Worm (Caenorhabditis elegans): ENCODE results near the gene cest-2.2.

cest-2.2 gene

ce11 chrV:14171284-14171683, 3.9 kb downstream of the cest-2.2 start, which contains the start of gene cest-2.1:
TSS of gene cest-2.1 (minus strand) at chrV:14171481.
- no peak for TF ChIP-seq unc-62 (GFP tag; optimal IDR thresholded peaks at IDR 0.05)

- no peak for TF ChIP-seq unc-62 (GFP tag; optimal IDR thresholded peaks at IDR 0.05)
Measured at ce11 chrV:14167629-14168028, 7.5 kb downstream of the cest-2.2 start, which contains the start of gene ocam-1. TSS of gene ocam-1 (minus strand) at chrV:14167729.

- no peak for TF ChIP-seq unc-62 (GFP tag; optimal IDR thresholded peaks at IDR 0.05)
Measured at ce11 chrV:14166630-14167029, 8.5 kb downstream of the cest-2.2 start, which contains the start of gene cest-1.1. TSS of gene cest-1.1 (minus strand) at chrV:14166730.

DNA sequence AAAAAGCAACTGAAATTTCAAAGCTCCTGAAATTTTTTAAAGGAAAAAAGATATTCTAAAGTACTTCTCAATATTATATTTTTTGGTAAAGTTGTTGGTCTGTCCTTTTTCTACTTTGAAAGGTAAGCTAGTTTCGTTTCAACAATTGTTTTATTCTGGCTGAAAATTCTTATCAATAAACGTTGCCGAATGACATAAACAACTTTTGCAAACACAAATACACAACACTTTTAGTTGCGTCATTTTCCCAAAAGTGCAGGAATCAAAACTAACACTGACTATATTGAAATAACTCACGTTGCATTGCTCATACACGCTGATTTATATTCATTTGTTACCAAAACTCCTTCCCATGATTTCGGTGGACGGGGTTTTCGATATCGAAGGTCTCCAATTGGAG, 9.4 kb downstream of the cest-2.2 start:
- no peak for TF ChIP-seq unc-62 (GFP tag; optimal IDR thresholded peaks at IDR 0.05)

ce11 chrV:14162959-14163548, 12.1 kb downstream of the cest-2.2 start, which contains the start of gene srd-26:
TSS of gene srd-26 (minus strand) at chrV:14163009.
- no peak for TF ChIP-seq unc-62 (GFP tag; optimal IDR thresholded peaks at IDR 0.05)

- TF ChIP-seq unc-62 (GFP tag; optimal IDR thresholded peaks at IDR 0.05), result no peak
Measured at ce11 chrV:14160698-14161097, 14.5 kb downstream of the cest-2.2 start, which contains the start of gene cest-1.2. TSS of gene cest-1.2 (minus strand) at chrV:14160862.

ce11 chrV:14156468-14156867, 18.7 kb downstream of the cest-2.2 start, which contains the start of gene AH10.2:
TSS of gene AH10.2 (plus strand) at chrV:14156768.
- TF ChIP-seq unc-62 (GFP tag; optimal IDR thresholded peaks at IDR 0.05), result no peak

DNA sequence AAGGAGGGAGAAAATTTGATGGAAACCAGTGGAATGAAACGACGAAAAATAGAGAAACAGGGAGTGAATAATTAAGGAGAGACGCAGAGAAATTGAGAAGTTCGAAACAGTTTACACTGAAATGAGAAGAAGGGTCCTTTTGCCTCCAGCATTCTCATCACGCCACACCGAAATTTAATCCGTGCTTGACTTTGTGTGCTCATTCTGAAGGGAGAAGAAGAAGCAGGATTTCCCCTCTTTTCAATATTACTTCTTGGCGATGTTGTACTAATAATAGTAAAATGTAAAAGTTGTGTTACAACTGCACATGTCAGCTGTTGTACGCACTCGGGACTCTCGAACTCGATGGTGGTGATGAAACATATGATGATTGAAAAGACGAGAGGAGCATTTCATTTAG, 21.5 kb downstream of the cest-2.2 start:
- no peak for TF ChIP-seq unc-62 (GFP tag; optimal IDR thresholded peaks at IDR 0.05)

ce11 chrV:14150966-14151365, 24.2 kb downstream of the cest-2.2 start:
- TF ChIP-seq unc-62 (GFP tag; optimal IDR thresholded peaks at IDR 0.05), result no peak

DNA sequence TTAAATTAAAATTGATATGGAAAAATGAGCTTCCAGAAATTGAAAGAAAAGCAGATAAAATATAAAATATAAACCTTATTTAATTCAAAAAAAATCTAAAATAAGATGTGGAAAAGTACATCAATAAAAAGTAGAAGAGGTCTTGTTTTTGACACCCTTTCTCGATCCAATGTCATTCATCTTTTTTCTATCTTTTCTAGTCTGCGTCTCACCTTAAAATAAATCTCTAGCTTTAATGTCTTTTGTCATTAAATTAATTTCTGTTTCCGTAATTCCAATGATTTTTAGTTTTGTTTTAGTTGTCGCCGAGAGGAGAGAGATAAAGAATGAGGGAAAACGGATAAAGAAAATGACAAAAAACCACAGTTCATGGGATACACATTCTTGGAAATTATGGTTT, 26.0 kb downstream of the cest-2.2 start:
- no peak for TF ChIP-seq unc-62 (GFP tag; optimal IDR thresholded peaks at IDR 0.05)

DNA sequence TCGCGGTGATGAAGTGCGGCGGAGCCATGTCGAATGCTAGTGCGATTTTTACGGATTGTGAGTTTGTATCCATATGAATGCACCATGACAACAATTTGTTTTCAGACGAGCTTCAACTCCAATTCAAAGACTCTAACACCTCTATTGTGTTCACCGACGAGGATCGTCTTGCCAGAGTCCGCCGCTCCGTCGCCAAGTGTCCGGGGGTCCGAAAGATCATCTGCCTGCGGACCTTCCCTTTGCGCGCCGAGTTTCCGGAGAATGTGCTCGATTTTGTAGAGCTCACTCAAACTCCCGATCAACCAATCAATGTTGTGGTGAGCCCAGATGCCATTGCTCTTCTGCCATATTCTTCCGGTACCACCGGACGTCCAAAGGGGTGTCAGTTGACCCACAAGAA, 28.0 kb downstream of the cest-2.2 start:
- TF ChIP-seq unc-62 (GFP tag; optimal IDR thresholded peaks at IDR 0.05), result no peak

ce11 chrV:14146199-14146598, 29.0 kb downstream of the cest-2.2 start, which contains the start of gene acs-10:
TSS of gene acs-10 (plus strand) at chrV:14146499.
- TF ChIP-seq unc-62 (GFP tag; optimal IDR thresholded peaks at IDR 0.05), result no peak

ce11 chrV:14145267-14145666, 29.9 kb downstream of the cest-2.2 start, which contains the start of gene par-1:
TSS of gene par-1 (minus strand) at chrV:14145367.
- no peak for TF ChIP-seq unc-62 (GFP tag; optimal IDR thresholded peaks at IDR 0.05)

DNA sequence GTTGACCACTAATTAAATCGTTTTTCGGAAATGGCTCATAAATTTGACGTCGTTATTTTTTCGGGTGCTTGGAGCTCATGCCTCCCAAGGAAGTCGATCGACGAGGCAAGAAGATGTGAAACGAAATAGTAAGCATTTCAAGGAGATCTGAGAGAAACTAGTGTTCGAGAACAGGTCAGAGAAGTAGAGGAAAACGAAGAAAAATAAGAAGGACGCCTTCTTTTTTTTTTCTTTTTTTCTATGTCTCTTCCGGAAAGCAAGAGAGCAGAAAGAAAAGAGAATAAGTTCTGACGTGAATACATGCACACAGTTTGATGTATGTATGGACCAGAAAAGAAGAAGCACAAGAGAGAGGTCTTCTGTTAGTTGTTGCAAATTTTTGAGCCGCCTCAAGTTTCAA, 31.5 kb downstream of the cest-2.2 start:
- TF ChIP-seq unc-62 (GFP tag; optimal IDR thresholded peaks at IDR 0.05), result no peak

ce11 chrV:14141846-14142245, 33.3 kb downstream of the cest-2.2 start:
- no peak for TF ChIP-seq unc-62 (GFP tag; optimal IDR thresholded peaks at IDR 0.05)

- TF ChIP-seq unc-62 (GFP tag; optimal IDR thresholded peaks at IDR 0.05), result no peak
Measured at ce11 chrV:14140733-14141132, 34.4 kb downstream of the cest-2.2 start.

DNA sequence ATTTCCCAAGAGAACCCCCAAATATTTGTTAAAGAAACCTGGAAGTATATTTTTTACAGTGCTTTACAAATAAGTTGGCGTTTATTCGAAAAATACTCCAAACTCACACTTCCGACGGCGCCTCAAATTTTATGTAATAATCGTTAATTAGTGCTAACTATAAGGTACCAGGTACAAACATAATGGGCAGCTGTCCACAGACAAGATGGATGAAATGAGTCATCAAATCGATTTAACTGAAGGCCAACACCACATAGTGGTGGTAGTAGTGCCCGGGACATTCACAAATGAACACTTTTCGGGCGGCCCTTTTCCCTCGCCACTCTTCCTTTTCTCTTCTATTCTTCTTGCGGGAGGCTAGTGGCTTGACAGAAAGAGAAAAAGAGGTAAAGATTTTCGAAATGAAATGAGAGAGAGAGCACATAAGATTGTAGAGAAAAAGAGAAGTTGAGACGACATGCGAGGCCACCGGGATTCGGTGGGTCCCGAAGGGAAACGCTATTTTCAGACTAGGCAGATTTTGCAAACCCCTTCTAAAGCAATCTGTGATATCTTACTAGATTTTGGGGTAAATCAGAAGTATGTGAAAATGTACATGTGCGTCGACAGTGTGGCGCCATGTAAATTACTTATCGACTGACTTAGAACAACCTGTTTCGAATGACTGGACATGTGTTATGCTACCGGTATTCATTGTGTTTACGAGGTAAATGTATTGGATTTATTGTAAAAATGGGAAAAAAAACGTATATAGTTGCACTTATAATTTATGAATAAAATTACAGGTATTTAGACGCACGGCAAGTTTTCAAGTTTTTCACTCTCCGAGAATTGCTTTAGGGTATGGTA, 35.7 kb downstream of the cest-2.2 start:
- no peak for TF ChIP-seq unc-62 (GFP tag; optimal IDR thresholded peaks at IDR 0.05)

Measured in whole organism, dauer.